Worm (Caenorhabditis elegans): Measurements from ENCODE around the gene hil-1.

- TF ChIP-seq ztf-11 (tag; optimal IDR thresholded peaks at IDR 0.05) = no peak
- no peak for TF ChIP-seq ZK546.5 (tag; optimal IDR thresholded peaks at IDR 0.05)
- no peak for TF ChIP-seq zag-1 (tag; optimal IDR thresholded peaks at IDR 0.05)
- TF ChIP-seq nhr-12 (tag; optimal IDR thresholded peaks at IDR 0.05) = no peak
Measured at ce11 chrV:14990843-14991242, 41.3 kb downstream of the hil-1 start, which contains the start of the genes cdt-2 and T01C3.2.
